Worm (Caenorhabditis elegans): ENCODE data around the gene C25H3.1.

The C25H3.1 gene

ce11 chrII:5651426-5651825, 47.4 kb upstream of the C25H3.1 start:
- TF ChIP-seq lin-11 (tag; optimal IDR thresholded peaks at IDR 0.05) = no peak
- TF ChIP-seq aly-2 (tag; optimal IDR thresholded peaks at IDR 0.05) = no peak
- TF ChIP-seq blmp-1 (tag; optimal IDR thresholded peaks at IDR 0.05; ENCODE audit: insufficient read depth) = no peak
- TF ChIP-seq lin-13 (GFP tag; optimal IDR thresholded peaks at IDR 0.05) = no peak
- TF ChIP-seq sma-9 (GFP tag; optimal IDR thresholded peaks at IDR 0.05) = no peak
- no peak for TF ChIP-seq sma-9 (tag; optimal IDR thresholded peaks at IDR 0.05)
- TF ChIP-seq mdl-1 (tag; optimal IDR thresholded peaks at IDR 0.05) = no peak
- TF ChIP-seq ceh-82 (tag; optimal IDR thresholded peaks at IDR 0.05) = no peak
- no peak for TF ChIP-seq unc-39 (tag; optimal IDR thresholded peaks at IDR 0.05)
- no peak for TF ChIP-seq lsy-2 (tag; optimal IDR thresholded peaks at IDR 0.05)
- no peak for TF ChIP-seq nhr-23 (tag; optimal IDR thresholded peaks at IDR 0.05)
- TF ChIP-seq Y55F3AM.14 (GFP tag; optimal IDR thresholded peaks at IDR 0.05) = no peak
- no peak for TF ChIP-seq F13H6.1 (tag; optimal IDR thresholded peaks at IDR 0.05)

DNA sequence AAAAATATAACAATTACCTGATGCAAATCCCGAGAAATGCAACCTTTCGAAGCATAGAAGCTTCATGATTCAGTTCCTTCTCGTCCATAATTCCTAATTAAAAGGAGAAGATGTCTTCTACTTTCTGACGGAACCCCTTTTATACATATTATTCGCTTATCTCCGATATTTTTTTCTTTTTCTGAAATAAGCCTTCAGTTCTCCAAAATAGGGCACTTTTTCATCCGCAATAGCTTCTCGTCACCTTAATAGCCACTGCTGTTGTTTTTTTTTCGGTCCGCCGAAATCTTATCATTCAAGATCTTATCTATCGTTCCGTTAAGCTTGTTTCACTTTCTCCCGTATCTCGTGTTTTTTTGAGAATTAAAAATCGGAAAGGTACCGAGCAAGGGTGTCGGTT, 46.5 kb upstream of the C25H3.1 start, which contains the start of gene bli-2:
bli-2 (minus strand) TSS at position 101 of the 400 bp plus-strand sequence.
- TF ChIP-seq unc-39 (tag; optimal IDR thresholded peaks at IDR 0.05) = no peak
- TF ChIP-seq nhr-237 (tag; optimal IDR thresholded peaks at IDR 0.05) = no peak
- no peak for TF ChIP-seq mab-5 (tag; optimal IDR thresholded peaks at IDR 0.05)
- TF ChIP-seq crh-2 (tag; optimal IDR thresholded peaks at IDR 0.05) = no peak
- TF ChIP-seq nhr-6 (tag; optimal IDR thresholded peaks at IDR 0.05) = no peak
- no peak for TF ChIP-seq unc-55 (GFP tag; optimal IDR thresholded peaks at IDR 0.05)
- TF ChIP-seq sma-9 (GFP tag; optimal IDR thresholded peaks at IDR 0.05) = no peak
- TF ChIP-seq sma-9 (tag; optimal IDR thresholded peaks at IDR 0.05) = no peak
- TF ChIP-seq unc-62 (GFP tag; optimal IDR thresholded peaks at IDR 0.05) = no peak
- no peak for TF ChIP-seq lin-13 (GFP tag; optimal IDR thresholded peaks at IDR 0.05)
- no peak for TF ChIP-seq ztf-11 (tag; optimal IDR thresholded peaks at IDR 0.05)
- no peak for TF ChIP-seq nhr-129 (tag; optimal IDR thresholded peaks at IDR 0.05)
- no peak for TF ChIP-seq nhr-25 (tag; optimal IDR thresholded peaks at IDR 0.05)
- TF ChIP-seq gmeb-1 (tag; optimal IDR thresholded peaks at IDR 0.05) = no peak

DNA sequence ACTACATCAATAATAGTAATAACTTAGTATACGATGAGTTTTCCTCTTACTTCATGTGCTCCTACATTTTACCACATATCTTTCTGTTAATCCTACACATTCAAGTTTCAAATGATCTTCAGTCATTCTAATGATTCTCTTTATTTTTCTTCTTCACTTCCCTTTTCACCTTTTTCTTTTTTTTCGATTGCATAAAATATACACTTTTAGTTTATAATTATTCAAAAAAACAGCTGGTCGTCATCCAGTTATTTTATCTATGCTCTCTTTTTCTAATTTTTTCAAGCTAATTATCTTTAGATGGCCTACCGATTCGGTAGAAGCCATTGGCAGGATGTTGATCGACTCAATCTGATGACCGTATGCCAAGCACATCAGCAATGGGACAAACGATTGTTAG, 44.7 kb upstream of the C25H3.1 start, which contains the start of gene F59E12.1:
F59E12.1 (plus strand) TSS at position 301 of the 400 bp plus-strand sequence.
- no peak for TF ChIP-seq ztf-1 (GFP tag; conservative IDR thresholded peaks at IDR 0.05)
- TF ChIP-seq gmeb-1 (tag; optimal IDR thresholded peaks at IDR 0.05) = no peak
- no peak for TF ChIP-seq fos-1 (tag; optimal IDR thresholded peaks at IDR 0.05)
- TF ChIP-seq ama-1 (optimal IDR thresholded peaks at IDR 0.05) = no peak
- no peak for TF ChIP-seq C34F6.9 (tag; optimal IDR thresholded peaks at IDR 0.05)
- no peak for TF ChIP-seq lsy-2 (tag; optimal IDR thresholded peaks at IDR 0.05)
- TF ChIP-seq blmp-1 (tag; optimal IDR thresholded peaks at IDR 0.05; ENCODE audit: insufficient read depth) = no peak
- TF ChIP-seq lin-13 (GFP tag; optimal IDR thresholded peaks at IDR 0.05) = no peak
- no peak for TF ChIP-seq nhr-10 (tag; optimal IDR thresholded peaks at IDR 0.05)
- TF ChIP-seq nhr-237 (tag; optimal IDR thresholded peaks at IDR 0.05) = no peak
- TF ChIP-seq unc-55 (GFP tag; optimal IDR thresholded peaks at IDR 0.05) = no peak
- no peak for TF ChIP-seq mbf-1 (tag; optimal IDR thresholded peaks at IDR 0.05)
- TF ChIP-seq crh-2 (tag; optimal IDR thresholded peaks at IDR 0.05) = no peak
- TF ChIP-seq ceh-16 (tag; optimal IDR thresholded peaks at IDR 0.05) = no peak
- no peak for TF ChIP-seq lin-39 (tag; optimal IDR thresholded peaks at IDR 0.05)
- no peak for TF ChIP-seq elt-3 (tag; optimal IDR thresholded peaks at IDR 0.05)
- TF ChIP-seq mab-5 (tag; optimal IDR thresholded peaks at IDR 0.05) = no peak

DNA sequence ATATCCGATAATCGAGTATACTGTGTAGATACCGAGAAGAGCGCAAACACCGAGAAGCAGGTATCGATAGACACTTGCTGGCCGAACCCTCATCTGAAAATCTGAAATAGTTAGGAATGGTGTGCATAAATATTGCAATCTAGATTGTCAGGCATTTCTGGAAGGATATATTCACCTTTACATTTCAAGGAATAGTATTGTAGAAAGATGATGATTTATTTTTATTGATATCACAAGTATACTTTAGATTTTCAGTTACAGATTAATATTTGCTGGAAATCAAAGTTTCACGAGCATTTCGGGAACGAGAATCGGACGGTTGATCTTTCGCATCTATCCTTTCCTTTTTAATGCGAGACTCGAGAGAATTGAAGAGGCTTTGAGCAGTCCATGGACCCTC, 39.2 kb upstream of the C25H3.1 start, which contains the start of gene fut-3:
fut-3 (minus strand) TSS at position 101 of the 400 bp plus-strand sequence.
- TF ChIP-seq ztf-1 (GFP tag; conservative IDR thresholded peaks at IDR 0.05) = no peak
- TF ChIP-seq nhr-23 (tag; optimal IDR thresholded peaks at IDR 0.05) = no peak
- no peak for TF ChIP-seq snpc-4 (tag; optimal IDR thresholded peaks at IDR 0.05)
- TF ChIP-seq C34F6.9 (tag; optimal IDR thresholded peaks at IDR 0.05) = no peak
- TF ChIP-seq alr-1 (tag; optimal IDR thresholded peaks at IDR 0.05) = no peak
- TF ChIP-seq ztf-4 (tag; optimal IDR thresholded peaks at IDR 0.05) = no peak
- no peak for TF ChIP-seq fos-1 (tag; optimal IDR thresholded peaks at IDR 0.05)
- no peak for TF ChIP-seq lsy-2 (tag; optimal IDR thresholded peaks at IDR 0.05)
- no peak for TF ChIP-seq zag-1 (tag; optimal IDR thresholded peaks at IDR 0.05)
- TF ChIP-seq nhr-129 (tag; optimal IDR thresholded peaks at IDR 0.05) = no peak
- no peak for TF ChIP-seq blmp-1 (tag; optimal IDR thresholded peaks at IDR 0.05; ENCODE audit: insufficient read depth)
- TF ChIP-seq aly-2 (tag; optimal IDR thresholded peaks at IDR 0.05) = no peak
- TF ChIP-seq lin-39 (tag; optimal IDR thresholded peaks at IDR 0.05) = no peak
- TF ChIP-seq nhr-77 (tag; optimal IDR thresholded peaks at IDR 0.05) = no peak
- TF ChIP-seq R02D3.7 (tag; optimal IDR thresholded peaks at IDR 0.05) = no peak
- no peak for TF ChIP-seq nhr-12 (tag; optimal IDR thresholded peaks at IDR 0.05)
- TF ChIP-seq Y55F3AM.14 (GFP tag; optimal IDR thresholded peaks at IDR 0.05) = no peak

Measured in whole organism, L2 larva.